Worm (Caenorhabditis elegans) whole organism, late embryonic: ENCODE data around the gene F59F3.6.

ENCODE experiments used
- Y22D7AL.16 ChIP-seq: sonication (generic microtip); optimal IDR thresholded peaks from 2 replicates; lab custom pipeline; 2016; ENCODE audit warnings: missing genetic modification characterization, missing compliant biosample characterization
- hlh-13 ChIP-seq: fragments of 200-800 bp; sonication (Bioruptor generic); optimal IDR thresholded peaks from 2 replicates; lab custom pipeline; 2018; ENCODE audit warnings: mild to moderate bottlenecking, missing genetic modification characterization, missing compliant biosample characterization
- lin-11 ChIP-seq: fragments of 200-800 bp; sonication (Bioruptor generic); optimal IDR thresholded peaks from 2 replicates; lab custom pipeline; 2018; ENCODE audit warnings: mild to moderate bottlenecking, missing genetic modification characterization, missing compliant biosample characterization
- pqm-1 ChIP-seq: sonication (generic microtip); optimal IDR thresholded peaks from 2 replicates; lab custom pipeline; 2016; ENCODE audit warnings: missing genetic modification characterization, missing compliant biosample characterization
- rnt-1 ChIP-seq: sonication (generic microtip); optimal IDR thresholded peaks from 2 replicates; lab custom pipeline; 2016; ENCODE audit warnings: missing genetic modification characterization, missing compliant biosample characterization
- sdc-2 ChIP-seq: sonication (generic microtip); optimal IDR thresholded peaks from 2 replicates; lab custom pipeline; 2016; ENCODE audit warnings: missing genotype, missing genetic modification characterization, missing compliant biosample characterization

DNA sequence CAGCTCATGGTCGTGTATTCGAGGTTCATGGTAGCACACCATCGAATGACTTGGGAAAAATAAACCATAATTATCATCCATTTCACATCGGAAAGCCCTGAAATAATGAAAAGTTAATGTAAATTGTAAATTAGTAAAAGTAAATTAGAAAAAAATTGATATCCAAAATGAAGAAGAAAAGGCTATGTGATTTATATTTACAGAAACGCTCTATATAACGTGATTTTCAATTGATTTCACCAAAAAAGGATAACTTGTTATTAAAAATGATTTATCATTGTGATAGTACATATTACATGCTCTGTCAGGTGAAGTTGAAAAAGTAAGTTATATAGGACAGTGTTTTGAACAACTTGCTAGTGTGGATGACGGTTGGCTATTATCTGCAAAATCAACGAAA lies 43.7 kb upstream of the F59F3.6 start, which contains the start of gene C09F12.3:
- TF ChIP-seq Y22D7AL.16 (tag; lab: Kevin White, UChicago) (no peak), hlh-13 (GFP tag; lab: Kevin White, UChicago) (no peak), rnt-1 (no peak), lin-11 (tag; lab: Kevin White, UChicago) (no peak), pqm-1 (tag; lab: Kevin White, UChicago) (no peak), sdc-2 (tag; lab: Kevin White, UChicago) (no peak)
